Worm (Caenorhabditis elegans) whole organism, L4/young adult: ENCODE data around the gene F36D3.1.

Source experiments
- dao-5 ChIP-seq: sonication (generic microtip); optimal IDR thresholded peaks from 2 replicates; lab custom pipeline; 2016; ENCODE audit warnings: missing genotype, missing genetic modification characterization, moderate library complexity, missing compliant biosample characterization
- him-1 ChIP-seq: sonication (generic microtip); optimal IDR thresholded peaks from 2 replicates; lab custom pipeline; 2016; ENCODE audit warnings: missing genotype, missing genetic modification reagents, missing genetic modification characterization, missing compliant biosample characterization

DNA sequence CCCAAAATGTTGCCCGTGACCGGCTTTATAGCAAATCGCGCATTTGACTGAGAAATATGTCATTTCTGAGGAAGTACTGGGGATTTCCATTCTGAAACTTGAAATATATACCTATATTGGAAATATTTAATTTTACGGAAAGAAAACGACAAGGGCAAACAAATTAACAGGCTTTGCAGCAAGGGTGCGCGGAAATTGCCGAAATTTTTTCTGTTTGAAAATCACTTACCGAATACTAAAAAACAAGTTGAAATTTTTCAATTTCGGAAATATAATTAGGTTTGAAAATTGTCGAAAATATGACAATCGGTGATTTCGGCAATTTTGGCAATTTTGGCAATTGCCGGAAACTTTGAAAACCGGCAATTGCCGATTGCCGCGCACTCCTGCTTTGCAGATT is 6.7 kb downstream of the F36D3.1 start, which contains the start of gene nhr-54:
- TF ChIP-seq dao-5 (tag; lab: Kevin White, UChicago) (no peak), him-1 (tag; lab: Kevin White, UChicago) (no peak)
